Worm (Caenorhabditis elegans) whole organism, L3 larva: Measurements from ENCODE around the gene cpin-1.

Source experiments
- daf-12 ChIP-seq: fragments of 150-350 bp; optimal IDR thresholded peaks from 2 replicates; lab custom pipeline; 2014; ENCODE audit warnings: missing biosample characterization, missing genetic modification reagents, missing genetic modification characterization
- fkh-10 ChIP-seq: sonication (generic microtip); optimal IDR thresholded peaks from 2 replicates; lab custom pipeline; 2017; ENCODE audit warnings: missing biosample characterization, missing genetic modification reagents, missing genetic modification characterization
- nhr-12 ChIP-seq: fragments of 150-350 bp; optimal IDR thresholded peaks from 2 replicates; lab custom pipeline; 2014; ENCODE audit warnings: missing biosample characterization, missing genetic modification characterization
- ztf-4 ChIP-seq: fragments of 150-350 bp; optimal IDR thresholded peaks from 2 replicates; lab custom pipeline; 2014; ENCODE audit warnings: missing biosample characterization, missing genetic modification characterization

DNA sequence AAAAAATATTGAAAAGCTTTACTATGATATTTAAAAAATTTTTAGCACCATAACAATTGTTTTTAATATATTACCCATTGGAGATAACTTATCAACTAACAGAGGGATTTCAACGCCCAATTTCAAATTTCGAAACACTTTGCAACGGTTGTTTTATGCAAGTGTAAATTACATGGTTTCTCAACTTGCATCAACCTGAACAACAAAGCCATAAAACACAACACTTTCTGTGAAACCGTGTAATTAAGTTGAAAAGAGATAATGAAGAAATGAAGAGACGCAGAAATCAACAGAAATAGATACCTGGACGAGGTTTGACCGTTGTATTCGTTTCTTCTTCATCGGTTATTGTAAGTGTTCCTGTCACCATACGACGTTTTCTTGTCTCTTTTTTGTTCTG, at the start of gene cpin-1:
- TF ChIP-seq nhr-12 (tag; lab: Kevin White, UChicago): no peak
- TF ChIP-seq ztf-4 (tag; lab: Kevin White, UChicago): no peak
- TF ChIP-seq fkh-10 (GFP tag; lab: Kevin White, UChicago): no peak
- TF ChIP-seq daf-12: no peak
